Worm (Caenorhabditis elegans) whole organism, L1 larva: ENCODE data around the gene math-26.

Experiments used
- C16A3.4 ChIP-seq: fragments of 150-350 bp; optimal IDR thresholded peaks from 2 replicates; lab custom pipeline; 2014; ENCODE audit warnings: missing biosample characterization, missing genetic modification characterization
- F16B12.6 ChIP-seq: fragments of 150-350 bp; optimal IDR thresholded peaks from 2 replicates; lab custom pipeline; 2014; ENCODE audit warnings: missing biosample characterization, missing genetic modification characterization
- Y116A8C.19 ChIP-seq: sonication (generic microtip); optimal IDR thresholded peaks from 2 replicates; lab custom pipeline; 2016; ENCODE audit warnings: missing compliant biosample characterization, missing genetic modification characterization, borderline replicate concordance
- aly-2 ChIP-seq: fragments of 150-350 bp; optimal IDR thresholded peaks from 2 replicates; lab custom pipeline; 2014; ENCODE audit warnings: missing biosample characterization, missing genetic modification characterization
- blmp-1 ChIP-seq: fragments of 150-350 bp; optimal IDR thresholded peaks from 2 replicates; lab custom pipeline; 2014; ENCODE audit warnings: missing biosample characterization, missing genetic modification characterization
- ceh-63 ChIP-seq: fragments of 200-800 bp; sonication (Bioruptor generic); optimal IDR thresholded peaks from 2 replicates; lab custom pipeline; 2018; ENCODE audit warnings: mild to moderate bottlenecking, missing genetic modification characterization, missing compliant biosample characterization
- ceh-8 ChIP-seq: fragments of 200-800 bp; sonication (Bioruptor generic); optimal IDR thresholded peaks from 2 replicates; lab custom pipeline; 2018; ENCODE audit warnings: mild to moderate bottlenecking, missing genetic modification characterization, moderate library complexity, missing compliant biosample characterization
- ceh-82 ChIP-seq, 3 experiments: fragments of 150-350 bp in 1 of 3; sonication (generic microtip) in 2 of 3; optimal IDR thresholded peaks; 2 replicates each; lab custom pipeline; 2014 to 2017; ENCODE audit warnings: missing biosample characterization in 3 of 3, missing genetic modification characterization in 3 of 3
- ceh-88 ChIP-seq: fragments of 200-800 bp; sonication (Bioruptor generic); IDR thresholded peaks from 2 replicates; pipeline ENCODE4 v1.3.6; 2022; ENCODE audit warnings: missing genetic modification characterization, missing compliant biosample characterization
- ceh-90 ChIP-seq: sonication (generic microtip); optimal IDR thresholded peaks from 2 replicates; lab custom pipeline; 2016; ENCODE audit warnings: missing genetic modification characterization, missing compliant biosample characterization
- dpl-1 ChIP-seq, 3 experiments: fragments of 150-350 bp in 2 of 3; sonication (generic microtip) in 1 of 3; optimal IDR thresholded peaks; 2 replicates each; lab custom pipeline; 2014 to 2017; ENCODE audit warnings: missing biosample characterization in 3 of 3, missing genetic modification characterization in 3 of 3, missing genetic modification reagents in 3 of 3
- egl-13 ChIP-seq: sonication (generic microtip); optimal IDR thresholded peaks from 2 replicates; lab custom pipeline; 2016; ENCODE audit warnings: missing genotype, missing genetic modification reagents, missing genetic modification characterization, missing compliant biosample characterization
- elt-2 ChIP-seq: sonication (generic microtip); optimal IDR thresholded peaks from 2 replicates; lab custom pipeline; 2016; ENCODE audit warnings: missing genetic modification characterization, mild to moderate bottlenecking, inconsistent platforms, missing compliant biosample characterization, missing genetic modification reagents
- ets-5 ChIP-seq: fragments of 200-800 bp; sonication (Bioruptor generic); IDR thresholded peaks from 2 replicates; pipeline ENCODE4 v1.3.6; 2022; ENCODE audit warnings: missing genetic modification characterization, missing compliant biosample characterization
- fkh-10 ChIP-seq: sonication (generic microtip); optimal IDR thresholded peaks from 2 replicates; lab custom pipeline; 2017; ENCODE audit warnings: missing biosample characterization, missing genetic modification reagents, missing genetic modification characterization
- fkh-4 ChIP-seq: sonication (generic microtip); optimal IDR thresholded peaks from 2 replicates; lab custom pipeline; 2016; ENCODE audit warnings: missing compliant biosample characterization, missing genetic modification characterization, borderline replicate concordance
- fos-1 ChIP-seq: fragments of 150-350 bp; optimal IDR thresholded peaks from 2 replicates; lab custom pipeline; 2014; ENCODE audit warnings: missing biosample characterization, missing genetic modification characterization
- grh-1 ChIP-seq: fragments of 200-800 bp; sonication (Bioruptor generic); IDR thresholded peaks from 2 replicates; pipeline ENCODE4 v1.3.6; 2022; ENCODE audit warnings: missing genetic modification reagents, missing genetic modification characterization, missing compliant biosample characterization
- isw-1 ChIP-seq: fragments of 200-800 bp; sonication (Bioruptor generic); IDR thresholded peaks from 2 replicates; pipeline ENCODE4 v1.3.6; 2022; ENCODE audit warnings: missing genetic modification characterization, missing compliant biosample characterization
- jun-1 ChIP-seq: fragments of 150-350 bp; optimal IDR thresholded peaks from 2 replicates; lab custom pipeline; 2014; ENCODE audit warnings: missing biosample characterization, missing genetic modification reagents, missing genetic modification characterization
- lin-13 ChIP-seq: fragments of 150-350 bp; optimal IDR thresholded peaks from 2 replicates; lab custom pipeline; 2014; ENCODE audit warnings: missing biosample characterization, missing genetic modification reagents, missing genetic modification characterization
- lin-14 ChIP-seq: fragments of 200-800 bp; sonication (Bioruptor generic); optimal IDR thresholded peaks from 2 replicates; lab custom pipeline; 2018; ENCODE audit warnings: mild to moderate bottlenecking, missing genetic modification characterization, moderate library complexity, missing compliant biosample characterization
- lin-15B ChIP-seq: fragments of 150-350 bp; sonication (generic microtip); optimal IDR thresholded peaks from 3 replicates; lab custom pipeline; 2014; ENCODE audit warnings: missing biosample characterization, missing genetic modification characterization
- lin-35 ChIP-seq, 2 experiments: fragments of 150-350 bp; optimal IDR thresholded peaks; 2 replicates each; lab custom pipeline; 2014; ENCODE audit warnings: missing biosample characterization in 2 of 2, missing genetic modification characterization in 2 of 2, missing genetic modification reagents in 2 of 2
- lin-39 ChIP-seq: fragments of 150-350 bp; optimal IDR thresholded peaks from 2 replicates; lab custom pipeline; 2014; ENCODE audit warnings: missing biosample characterization, missing genetic modification reagents, missing genetic modification characterization
- lsy-2 ChIP-seq, 2 experiments: fragments of 150-350 bp; optimal IDR thresholded peaks; 2 replicates each; lab custom pipeline; 2014; ENCODE audit warnings: missing biosample characterization in 2 of 2, missing genetic modification characterization in 2 of 2
- mab-9 ChIP-seq: fragments of 200-800 bp; sonication (Bioruptor generic); IDR thresholded peaks from 2 replicates; pipeline ENCODE4 v1.3.6; 2022; ENCODE audit warnings: missing genetic modification reagents, missing genetic modification characterization, missing compliant biosample characterization
- mdl-1 ChIP-seq, 2 experiments: fragments of 150-350 bp; optimal IDR thresholded peaks; 2 replicates each; lab custom pipeline; 2014 to 2017; ENCODE audit warnings: missing biosample characterization in 2 of 2, missing genetic modification characterization in 2 of 2, inconsistent platforms in 1 of 2
- nhr-12 ChIP-seq: sonication (generic microtip); optimal IDR thresholded peaks from 2 replicates; lab custom pipeline; 2017; ENCODE audit warnings: missing biosample characterization, missing genetic modification characterization
- nhr-19 ChIP-seq: fragments of 200-800 bp; sonication (Bioruptor generic); conservative IDR thresholded peaks from 2 replicates; pipeline ENCODE4 v1.3.6; 2022; ENCODE audit warnings: missing genetic modification characterization, missing compliant biosample characterization
- nhr-20 ChIP-seq: sonication (generic microtip); optimal IDR thresholded peaks from 2 replicates; lab custom pipeline; 2016; ENCODE audit warnings: mild to moderate bottlenecking, missing genetic modification characterization, missing compliant biosample characterization
- nhr-237 ChIP-seq: fragments of 150-350 bp; optimal IDR thresholded peaks from 2 replicates; lab custom pipeline; 2014; ENCODE audit warnings: missing biosample characterization, missing genetic modification characterization
- nhr-47 ChIP-seq: sonication (generic microtip); optimal IDR thresholded peaks from 2 replicates; lab custom pipeline; 2016; ENCODE audit warnings: mild to moderate bottlenecking, missing genetic modification characterization, moderate library complexity, missing compliant biosample characterization
- nhr-71 ChIP-seq: sonication (generic microtip); optimal IDR thresholded peaks from 2 replicates; lab custom pipeline; 2016; ENCODE audit warnings: mild to moderate bottlenecking, missing genetic modification characterization, moderate library complexity, missing compliant biosample characterization
- nhr-77 ChIP-seq: fragments of 150-350 bp; optimal IDR thresholded peaks from 2 replicates; lab custom pipeline; 2014; ENCODE audit warnings: missing biosample characterization, missing genetic modification characterization
- nhr-85 ChIP-seq: sonication (generic microtip); peaks from one replicate; lab custom pipeline; 2016; ENCODE audit warnings: missing genetic modification characterization, inconsistent platforms, missing compliant biosample characterization
- nhr-90 ChIP-seq: sonication (generic microtip); optimal IDR thresholded peaks from 2 replicates; lab custom pipeline; 2016; ENCODE audit warnings: mild to moderate bottlenecking, missing genetic modification characterization, missing compliant biosample characterization; ENCODE audit not compliant: poor library complexity
- pqm-1 ChIP-seq: sonication (generic microtip); optimal IDR thresholded peaks from 3 replicates; lab custom pipeline; 2017; ENCODE audit warnings: missing biosample characterization, missing genetic modification characterization
- snpc-4 ChIP-seq: fragments of 150-350 bp; optimal IDR thresholded peaks from 2 replicates; lab custom pipeline; 2014; ENCODE audit warnings: missing biosample characterization, missing genetic modification characterization
- snu-23 ChIP-seq: sonication (generic microtip); optimal IDR thresholded peaks from 2 replicates; lab custom pipeline; 2016; ENCODE audit warnings: missing genetic modification characterization, missing compliant biosample characterization
- swsn-7 ChIP-seq: sonication (generic microtip); optimal IDR thresholded peaks from 2 replicates; lab custom pipeline; 2016; ENCODE audit warnings: missing genetic modification characterization, missing compliant biosample characterization
- tbx-2 ChIP-seq: sonication (generic microtip); optimal IDR thresholded peaks from 2 replicates; lab custom pipeline; 2016; ENCODE audit warnings: missing genetic modification characterization, missing compliant biosample characterization
- tlp-1 ChIP-seq: fragments of 150-350 bp; optimal IDR thresholded peaks from 2 replicates; lab custom pipeline; 2014; ENCODE audit warnings: missing biosample characterization, missing genetic modification characterization
- unc-130 ChIP-seq: fragments of 150-350 bp; optimal IDR thresholded peaks from 2 replicates; lab custom pipeline; 2017; ENCODE audit warnings: missing biosample characterization, missing genetic modification characterization, inconsistent platforms
- unc-62 ChIP-seq: fragments of 150-350 bp; optimal IDR thresholded peaks from 2 replicates; lab custom pipeline; 2014; ENCODE audit warnings: missing biosample characterization, missing genetic modification reagents, missing genetic modification characterization
- unc-86 ChIP-seq: sonication (generic microtip); optimal IDR thresholded peaks from 2 replicates; lab custom pipeline; 2016; ENCODE audit warnings: missing genetic modification characterization, missing compliant biosample characterization
- vab-15 ChIP-seq: sonication (generic microtip); optimal IDR thresholded peaks from 2 replicates; lab custom pipeline; 2017; ENCODE audit warnings: missing genotype, mild to moderate bottlenecking, missing genetic modification characterization, missing compliant biosample characterization
- zag-1 ChIP-seq: fragments of 150-350 bp; optimal IDR thresholded peaks from 2 replicates; lab custom pipeline; 2014; ENCODE audit warnings: missing biosample characterization, missing genetic modification characterization
- zip-4 ChIP-seq: fragments of 200-800 bp; sonication (Bioruptor generic); optimal IDR thresholded peaks from 2 replicates; lab custom pipeline; 2018; ENCODE audit warnings: mild to moderate bottlenecking, missing genetic modification characterization, moderate library complexity, missing compliant biosample characterization
- ztf-4 ChIP-seq: fragments of 150-350 bp; optimal IDR thresholded peaks from 2 replicates; lab custom pipeline; 2014; ENCODE audit warnings: missing biosample characterization, missing genetic modification characterization

The math-26 gene

ce11 chrII:1819944-1820570 lies 48.6 kb downstream of the math-26 start, which contains the start of gene fbxc-19 (continued):
- TF ChIP-seq nhr-90 (tag; lab: Kevin White, UChicago), result peak; percentile 53
- peak; percentile 100 for TF ChIP-seq elt-2 (tag; lab: Kevin White, UChicago)
- no peak for TF ChIP-seq aly-2 (tag; lab: Kevin White, UChicago)
- peak; percentile 7 to 59 (median 30) for TF ChIP-seq ceh-82 (tag; optimal IDR thresholded peaks at IDR 0.05; lab: Kevin White, UChicago)
- TF ChIP-seq nhr-85 (tag; lab: Kevin White, UChicago), result peak; percentile 83
- no peak for TF ChIP-seq fkh-4 (tag; lab: Kevin White, UChicago)
- TF ChIP-seq nhr-77, result peak; percentile 38
- peak; percentile 46 for TF ChIP-seq snu-23
- no peak for TF ChIP-seq egl-13 (tag; lab: Kevin White, UChicago)
- TF ChIP-seq mdl-1 (tag; optimal IDR thresholded peaks at IDR 0.05; lab: Kevin White, UChicago), result peak in 1 of 2 experiments; percentile 53
- TF ChIP-seq ztf-4 (tag; lab: Kevin White, UChicago), result no peak
- peak; percentile 40 for TF ChIP-seq lin-13 (GFP tag; lab: Kevin White, UChicago)
- peak; percentile 67 to 79 for TF ChIP-seq lsy-2 (tag; optimal IDR thresholded peaks at IDR 0.05; lab: Kevin White, UChicago)
- TF ChIP-seq ceh-88 (GFP tag; lab: Robert Waterston, UW), result no peak
- TF ChIP-seq nhr-47 (tag; lab: Kevin White, UChicago), result peak; percentile 59
- TF ChIP-seq zag-1, result no peak
- peak; percentile 35 for TF ChIP-seq fos-1 (tag; lab: Kevin White, UChicago)
- peak; percentile 95 for TF ChIP-seq pqm-1 (tag; lab: Kevin White, UChicago)
- peak; percentile 22 for TF ChIP-seq F16B12.6 (tag; lab: Kevin White, UChicago)
- TF ChIP-seq nhr-20, result peak; percentile 60
- TF ChIP-seq Y116A8C.19, result no peak
- no peak for TF ChIP-seq ceh-90
- TF ChIP-seq C16A3.4 (tag; lab: Kevin White, UChicago), result peak; percentile 34
- TF ChIP-seq nhr-19, result peak; percentile 37
- peak; percentile 98 for TF ChIP-seq zip-4 (GFP tag; lab: Kevin White, UChicago)
- TF ChIP-seq jun-1 (tag; lab: Kevin White, UChicago), result peak; percentile 75
- no peak for TF ChIP-seq ceh-8
- TF ChIP-seq vab-15 (tag; lab: Kevin White, UChicago), result no peak
- no peak for TF ChIP-seq nhr-12 (tag; lab: Kevin White, UChicago)
- no peak for TF ChIP-seq unc-62 (GFP tag; lab: Kevin White, UChicago)
- no peak for TF ChIP-seq ceh-63 (GFP tag; lab: Kevin White, UChicago)
- TF ChIP-seq dpl-1 (GFP tag; optimal IDR thresholded peaks at IDR 0.05; lab: Kevin White, UChicago), result peak; percentile 56 to 61 (median 61)
- peak; percentile 34 for TF ChIP-seq tbx-2 (tag; lab: Kevin White, UChicago)
- peak; percentile 47 to 82 for TF ChIP-seq lin-35 (GFP tag; optimal IDR thresholded peaks at IDR 0.05; lab: Kevin White, UChicago)
- no peak for TF ChIP-seq isw-1 (GFP tag; lab: Robert Waterston, UW)
- TF ChIP-seq snpc-4 (tag; lab: Kevin White, UChicago), result peak; percentile 45
- TF ChIP-seq nhr-71 (tag; lab: Kevin White, UChicago), result peak; percentile 72
- TF ChIP-seq lin-14 (GFP tag; lab: Kevin White, UChicago), result peak; percentile 73
- peak; percentile 35 for TF ChIP-seq blmp-1 (tag; lab: Kevin White, UChicago)
- no peak for TF ChIP-seq unc-130 (tag; lab: Kevin White, UChicago)

ce11 chrII:1820774-1821173 lies 49.3 kb downstream of the math-26 start, which contains the start of gene fbxa-3:
Gene fbxa-3 (minus strand): TSS chrII:1820874.
- TF ChIP-seq nhr-237 (no peak), nhr-47 (tag; lab: Kevin White, UChicago) (no peak), ztf-4 (tag; lab: Kevin White, UChicago) (no peak), vab-15 (tag; lab: Kevin White, UChicago) (no peak), tlp-1 (tag; lab: Kevin White, UChicago) (no peak), ets-5 (GFP tag; lab: Robert Waterston, UW) (no peak), C16A3.4 (tag; lab: Kevin White, UChicago) (no peak), lin-15B (tag; lab: Kevin White, UChicago) (no peak), mdl-1 (tag; optimal IDR thresholded peaks at IDR 0.05; lab: Kevin White, UChicago) (no peak), nhr-19 (no peak), Y116A8C.19 (no peak), mab-9 (GFP tag; lab: Robert Waterston, UW) (no peak), grh-1 (GFP tag; lab: Robert Waterston, UW) (no peak), fkh-10 (no peak), unc-86 (tag; lab: Kevin White, UChicago) (no peak), blmp-1 (tag; lab: Kevin White, UChicago) (no peak), swsn-7 (no peak), lin-39 (no peak), snu-23 (no peak)
